Worm (Caenorhabditis elegans) whole organism, late embryonic: Measurements from ENCODE around the gene swt-5.
A peak's percentile ranks its signal among the peaks of the same experiment; 100 is the strongest.

ENCODE experiments used
- C38D4.7 ChIP-seq: fragments of 200-800 bp; sonication (Bioruptor generic); optimal IDR thresholded peaks from 2 replicates; lab custom pipeline; 2018; ENCODE audit warnings: mild to moderate bottlenecking, missing genetic modification characterization, moderate library complexity, missing compliant biosample characterization
- F13H6.1 ChIP-seq: sonication (generic microtip); optimal IDR thresholded peaks from 2 replicates; lab custom pipeline; 2016; ENCODE audit warnings: missing genetic modification characterization, missing compliant biosample characterization
- T23F11.4 ChIP-seq: fragments of 200-800 bp; sonication (Bioruptor generic); optimal IDR thresholded peaks from 2 replicates; lab custom pipeline; 2018; ENCODE audit warnings: mild to moderate bottlenecking, missing genetic modification characterization, missing compliant biosample characterization
- Y22D7AL.16 ChIP-seq: sonication (generic microtip); optimal IDR thresholded peaks from 2 replicates; lab custom pipeline; 2016; ENCODE audit warnings: missing genetic modification characterization, missing compliant biosample characterization
- ahr-1 ChIP-seq: sonication (generic microtip); optimal IDR thresholded peaks from 2 replicates; lab custom pipeline; 2016; ENCODE audit warnings: missing genetic modification characterization, missing compliant biosample characterization
- ama-1 ChIP-seq: fragments of 150-350 bp; optimal IDR thresholded peaks from 2 replicates; lab custom pipeline; 2014
- ceh-18 ChIP-seq: sonication (generic microtip); optimal IDR thresholded peaks from 2 replicates; lab custom pipeline; 2016; ENCODE audit warnings: missing genetic modification characterization, missing compliant biosample characterization
- ceh-2 ChIP-seq: sonication (generic microtip); optimal IDR thresholded peaks from 2 replicates; lab custom pipeline; 2016; ENCODE audit warnings: missing genotype, missing genetic modification characterization, missing compliant biosample characterization
- ceh-22 ChIP-seq: sonication (generic microtip); optimal IDR thresholded peaks from 2 replicates; lab custom pipeline; 2017; ENCODE audit warnings: missing biosample characterization, missing genetic modification characterization
- ceh-24 ChIP-seq: sonication (generic microtip); optimal IDR thresholded peaks from 2 replicates; lab custom pipeline; 2016; ENCODE audit warnings: mild to moderate bottlenecking, missing genetic modification characterization, missing compliant biosample characterization
- ceh-30 ChIP-seq: fragments of 150-350 bp; optimal IDR thresholded peaks from 2 replicates; lab custom pipeline; 2014; ENCODE audit warnings: missing biosample characterization, missing genetic modification characterization
- ceh-31 ChIP-seq: sonication (generic microtip); optimal IDR thresholded peaks from 2 replicates; lab custom pipeline; 2016; ENCODE audit warnings: missing genetic modification characterization, missing compliant biosample characterization
- ceh-34 ChIP-seq: sonication (generic microtip); optimal IDR thresholded peaks from 2 replicates; lab custom pipeline; 2016; ENCODE audit warnings: mild to moderate bottlenecking, missing genetic modification characterization, missing compliant biosample characterization
- ceh-45 ChIP-seq: fragments of 200-800 bp; sonication (Bioruptor generic); IDR thresholded peaks from 2 replicates; pipeline ENCODE4 v1.3.6; 2022; ENCODE audit warnings: missing genetic modification reagents, missing genetic modification characterization, missing compliant biosample characterization
- ceh-48 ChIP-seq: sonication (generic microtip); optimal IDR thresholded peaks from 2 replicates; lab custom pipeline; 2016; ENCODE audit warnings: missing genetic modification characterization, inconsistent platforms, missing compliant biosample characterization
- ceh-6 ChIP-seq: fragments of 200-800 bp; sonication (Bioruptor generic); optimal IDR thresholded peaks from 2 replicates; lab custom pipeline; 2018; ENCODE audit warnings: mild to moderate bottlenecking, missing genetic modification characterization, missing compliant biosample characterization
- ceh-9 ChIP-seq: sonication (generic microtip); optimal IDR thresholded peaks from 2 replicates; lab custom pipeline; 2016; ENCODE audit warnings: mild to moderate bottlenecking, missing genetic modification characterization, inconsistent platforms, missing compliant biosample characterization
- che-1 ChIP-seq: sonication (generic microtip); optimal IDR thresholded peaks from 2 replicates; lab custom pipeline; 2016; ENCODE audit warnings: mild to moderate bottlenecking, missing genetic modification characterization, missing compliant biosample characterization
- dmd-4 ChIP-seq: sonication (generic microtip); optimal IDR thresholded peaks from 2 replicates; lab custom pipeline; 2016; ENCODE audit warnings: borderline replicate concordance, missing genetic modification characterization, missing compliant biosample characterization
- dve-1 ChIP-seq: sonication (generic microtip); optimal IDR thresholded peaks from 2 replicates; lab custom pipeline; 2017; ENCODE audit warnings: antibody characterized with exemption, mild to moderate bottlenecking, missing genetic modification characterization, missing compliant biosample characterization
- elt-4 ChIP-seq: sonication (generic microtip); optimal IDR thresholded peaks from 2 replicates; lab custom pipeline; 2016; ENCODE audit warnings: missing genetic modification characterization, missing compliant biosample characterization
- ets-4 ChIP-seq: sonication (generic microtip); optimal IDR thresholded peaks from 2 replicates; lab custom pipeline; 2016; ENCODE audit warnings: missing genetic modification characterization, missing compliant biosample characterization
- fax-1 ChIP-seq: sonication (generic microtip); optimal IDR thresholded peaks from 2 replicates; lab custom pipeline; 2016; ENCODE audit warnings: missing genotype, missing genetic modification characterization, missing compliant biosample characterization
- fkh-10 ChIP-seq: fragments of 150-350 bp; optimal IDR thresholded peaks from 2 replicates; lab custom pipeline; 2014; ENCODE audit warnings: missing biosample characterization, missing genetic modification reagents, missing genetic modification characterization
- fkh-6 ChIP-seq: sonication (generic microtip); optimal IDR thresholded peaks from 2 replicates; lab custom pipeline; 2016; ENCODE audit warnings: missing genetic modification characterization, missing compliant biosample characterization
- hlh-15 ChIP-seq: sonication (generic microtip); optimal IDR thresholded peaks from 2 replicates; lab custom pipeline; 2016; ENCODE audit warnings: missing genetic modification characterization, missing compliant biosample characterization
- hlh-30 ChIP-seq: sonication (generic microtip); optimal IDR thresholded peaks from 2 replicates; lab custom pipeline; 2017; ENCODE audit warnings: antibody characterized with exemption, missing genetic modification characterization, missing compliant biosample characterization; ENCODE audit not compliant: insufficient read depth
- hlh-6 ChIP-seq: sonication (generic microtip); optimal IDR thresholded peaks from 2 replicates; lab custom pipeline; 2016; ENCODE audit warnings: missing genotype, missing genetic modification characterization, missing compliant biosample characterization
- hlh-8 ChIP-seq: sonication (generic microtip); optimal IDR thresholded peaks from 2 replicates; lab custom pipeline; 2016; ENCODE audit warnings: missing genotype, missing genetic modification characterization, missing compliant biosample characterization
- madf-2 ChIP-seq: sonication (generic microtip); optimal IDR thresholded peaks from 2 replicates; lab custom pipeline; 2017; ENCODE audit warnings: missing genetic modification characterization, missing compliant biosample characterization
- nfya-1 ChIP-seq: sonication (generic microtip); optimal IDR thresholded peaks from 2 replicates; lab custom pipeline; 2017; ENCODE audit warnings: missing genetic modification characterization, mild to moderate bottlenecking, missing compliant biosample characterization, antibody characterized with exemption, moderate library complexity
- nhr-11 ChIP-seq: fragments of 150-350 bp; optimal IDR thresholded peaks from 2 replicates; lab custom pipeline; 2014; ENCODE audit warnings: missing biosample characterization, missing genetic modification characterization
- npax-4 ChIP-seq: sonication (generic microtip); optimal IDR thresholded peaks from 2 replicates; lab custom pipeline; 2016; ENCODE audit warnings: missing genetic modification characterization, missing compliant biosample characterization
- odd-2 ChIP-seq: sonication (generic microtip); optimal IDR thresholded peaks from 2 replicates; lab custom pipeline; 2017; ENCODE audit warnings: antibody characterized with exemption, mild to moderate bottlenecking, missing genetic modification characterization, missing compliant biosample characterization
- pag-3 ChIP-seq: sonication (generic microtip); optimal IDR thresholded peaks from 2 replicates; lab custom pipeline; 2016; ENCODE audit warnings: missing compliant biosample characterization, missing genetic modification characterization, borderline replicate concordance
- pha-2 ChIP-seq: sonication (generic microtip); optimal IDR thresholded peaks from 2 replicates; lab custom pipeline; 2017; ENCODE audit warnings: mild to moderate bottlenecking, missing genetic modification characterization, missing compliant biosample characterization
- pha-4 ChIP-seq: fragments of 150-350 bp; optimal IDR thresholded peaks from 2 replicates; lab custom pipeline; 2018; ENCODE audit warnings: missing biosample characterization, missing genetic modification reagents, missing genetic modification characterization
- pqm-1 ChIP-seq: sonication (generic microtip); optimal IDR thresholded peaks from 2 replicates; lab custom pipeline; 2016; ENCODE audit warnings: missing genetic modification characterization, missing compliant biosample characterization
- ref-2 ChIP-seq: sonication (generic microtip); optimal IDR thresholded peaks from 2 replicates; lab custom pipeline; 2016; ENCODE audit warnings: missing genetic modification characterization, missing compliant biosample characterization
- rnt-1 ChIP-seq: sonication (generic microtip); optimal IDR thresholded peaks from 2 replicates; lab custom pipeline; 2016; ENCODE audit warnings: missing genetic modification characterization, missing compliant biosample characterization
- sdc-2 ChIP-seq: sonication (generic microtip); optimal IDR thresholded peaks from 2 replicates; lab custom pipeline; 2016; ENCODE audit warnings: missing genotype, missing genetic modification characterization, missing compliant biosample characterization
- sox-2 ChIP-seq: fragments of 200-800 bp; sonication (Bioruptor generic); IDR thresholded peaks from 2 replicates; pipeline ENCODE4 v1.3.6; 2022; ENCODE audit warnings: missing genetic modification reagents, missing genetic modification characterization, missing compliant biosample characterization
- sox-4 ChIP-seq: sonication (generic microtip); optimal IDR thresholded peaks from 2 replicates; lab custom pipeline; 2017; ENCODE audit warnings: mild to moderate bottlenecking, missing genetic modification characterization, inconsistent platforms, missing compliant biosample characterization
- tbx-2 ChIP-seq: sonication (generic microtip); optimal IDR thresholded peaks from 2 replicates; lab custom pipeline; 2016; ENCODE audit warnings: missing genetic modification characterization, missing compliant biosample characterization
- tbx-7 ChIP-seq: sonication (generic microtip); optimal IDR thresholded peaks from 2 replicates; lab custom pipeline; 2016; ENCODE audit warnings: missing genotype, missing genetic modification characterization, missing compliant biosample characterization
- ttx-3 ChIP-seq: sonication (generic microtip); optimal IDR thresholded peaks from 2 replicates; lab custom pipeline; 2016; ENCODE audit warnings: missing genetic modification reagents, missing genetic modification characterization, missing compliant biosample characterization
- unc-42 ChIP-seq: sonication (generic microtip); optimal IDR thresholded peaks from 2 replicates; lab custom pipeline; 2016; ENCODE audit warnings: missing genotype, missing genetic modification characterization, missing compliant biosample characterization
- unc-55 ChIP-seq: sonication (generic microtip); optimal IDR thresholded peaks from 2 replicates; lab custom pipeline; 2017; ENCODE audit warnings: missing biosample characterization, missing genetic modification reagents, missing genetic modification characterization
- unc-86 ChIP-seq: sonication (generic microtip); optimal IDR thresholded peaks from 2 replicates; lab custom pipeline; 2016; ENCODE audit warnings: missing genetic modification characterization, missing compliant biosample characterization
- zip-5 ChIP-seq: sonication (generic microtip); optimal IDR thresholded peaks from 2 replicates; lab custom pipeline; 2016; ENCODE audit warnings: missing genetic modification characterization, missing compliant biosample characterization
- ztf-16 ChIP-seq: sonication (generic microtip); optimal IDR thresholded peaks from 2 replicates; lab custom pipeline; 2017; ENCODE audit warnings: missing genetic modification characterization, missing compliant biosample characterization

Gene swt-5

DNA sequence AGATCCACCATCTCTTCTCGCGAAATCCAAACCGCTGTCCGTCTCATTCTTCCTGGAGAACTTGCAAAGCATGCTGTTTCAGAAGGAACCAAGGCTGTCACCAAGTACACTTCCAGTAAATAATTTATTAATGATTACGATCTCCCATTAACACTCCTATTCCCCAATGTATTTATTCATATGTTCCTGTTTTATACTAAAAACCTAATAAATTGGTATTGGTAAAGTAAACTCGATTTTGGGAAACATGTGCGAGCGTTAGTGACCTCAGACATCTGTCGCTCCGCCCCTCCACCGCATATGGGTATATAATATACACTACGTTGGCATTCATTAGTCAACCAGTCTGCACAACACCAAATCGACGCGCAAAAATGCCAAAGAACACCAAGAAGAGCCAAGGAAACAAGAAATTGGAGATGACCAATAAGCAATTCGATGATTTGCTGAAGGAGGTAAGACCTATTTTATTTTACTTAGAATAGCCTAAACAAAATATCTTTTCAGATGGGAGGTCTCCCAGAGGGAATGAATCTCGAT is 44.9 kb downstream of the swt-5 start, which contains the start of gene C50F4.6:
TSS of gene C50F4.6 (plus strand) at position 51 of the 540 bp plus-strand sequence.
- TF ChIP-seq nfya-1 (tag; lab: Kevin White, UChicago) (peak; percentile 22), pag-3 (tag; lab: Kevin White, UChicago) (no peak)

DNA sequence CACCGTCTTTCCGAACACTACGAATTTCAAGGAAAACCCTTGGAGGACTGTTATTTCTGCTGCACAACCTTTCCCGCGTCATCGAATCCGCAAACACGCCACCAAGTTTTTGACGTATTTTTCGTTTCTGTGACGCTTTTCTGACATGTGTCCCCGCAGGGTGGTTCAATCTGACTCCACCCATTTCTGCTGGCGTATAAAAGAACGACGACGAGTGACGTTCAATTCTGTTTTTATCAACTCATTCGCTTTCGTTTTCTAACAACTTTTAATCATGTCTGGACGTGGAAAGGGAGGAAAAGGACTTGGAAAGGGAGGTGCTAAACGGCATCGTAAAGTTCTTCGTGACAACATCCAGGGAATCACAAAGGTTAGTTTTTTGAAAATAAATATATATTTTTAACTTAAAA is 45.7 kb downstream of the swt-5 start, which contains the start of gene his-37:
TSS of gene his-37 (plus strand) at position 246 of the 410 bp plus-strand sequence.
- TF ChIP-seq odd-2 (tag; lab: Kevin White, UChicago) (no peak), ceh-18 (tag; lab: Kevin White, UChicago) (peak; percentile 96), pqm-1 (tag; lab: Kevin White, UChicago) (peak; percentile 76), che-1 (tag; lab: Kevin White, UChicago) (no peak), hlh-8 (peak; percentile 41), T23F11.4 (peak; percentile 38), pha-4 (no peak), ceh-6 (GFP tag; lab: Kevin White, UChicago) (no peak), ceh-48 (tag; lab: Kevin White, UChicago) (peak; percentile 43), nfya-1 (tag; lab: Kevin White, UChicago) (peak; percentile 93), tbx-2 (tag; lab: Kevin White, UChicago) (peak; percentile 92), ceh-24 (tag; lab: Kevin White, UChicago) (no peak), tbx-7 (tag; lab: Kevin White, UChicago) (peak; percentile 25), sox-2 (no peak), dve-1 (tag; lab: Kevin White, UChicago) (peak; percentile 95), unc-55 (GFP tag; lab: Kevin White, UChicago) (peak; percentile 92), fkh-10 (GFP tag; lab: Kevin White, UChicago) (peak; percentile 50), pha-2 (tag; lab: Kevin White, UChicago) (peak; percentile 12), pag-3 (tag; lab: Kevin White, UChicago) (no peak), ceh-31 (tag; lab: Kevin White, UChicago) (peak; percentile 96), ztf-16 (peak; percentile 72), unc-42 (peak; percentile 86), rnt-1 (tag; lab: Kevin White, UChicago) (peak; percentile 93), unc-86 (tag; lab: Kevin White, UChicago) (peak; percentile 60), ceh-2 (tag; lab: Kevin White, UChicago) (peak; percentile 52), ama-1 (lab: Kevin White, UChicago) (no peak), sdc-2 (no peak), ttx-3 (peak; percentile 38), hlh-30 (tag; lab: Kevin White, UChicago) (peak; percentile 64), hlh-15 (tag; lab: Kevin White, UChicago) (no peak), C38D4.7 (no peak), hlh-6 (no peak), madf-2 (peak; percentile 74), ceh-45 (no peak), nhr-11 (tag; lab: Kevin White, UChicago) (peak; percentile 85), Y22D7AL.16 (no peak), ceh-9 (tag; lab: Kevin White, UChicago) (no peak), zip-5 (tag; lab: Kevin White, UChicago) (no peak), npax-4 (tag; lab: Kevin White, UChicago) (no peak), elt-4 (tag; lab: Kevin White, UChicago) (no peak), ref-2 (peak; percentile 85), ets-4 (tag; lab: Kevin White, UChicago) (peak; percentile 86), fax-1 (tag; lab: Kevin White, UChicago) (no peak), ceh-30 (tag; lab: Kevin White, UChicago) (peak; percentile 45), ceh-34 (tag; lab: Kevin White, UChicago) (peak; percentile 67), ahr-1 (no peak), sox-4 (tag; lab: Kevin White, UChicago) (no peak), ceh-22 (no peak), dmd-4 (tag; lab: Kevin White, UChicago) (peak; percentile 11), fkh-6 (no peak), F13H6.1 (tag; lab: Kevin White, UChicago) (no peak)
